Fruit fly (Drosophila melanogaster): Measurements from ENCODE around the gene tty.

tty gene

dm6 chrX:21319202-21319772 is 20.2 kb downstream of the tty start, which contains the start of the genes SLIRP1 and anox (continued):
- TF ChIP-seq da (GFP tag; optimal IDR thresholded peaks at IDR 0.05) (no peak), chif (GFP tag; optimal IDR thresholded peaks at IDR 0.05) (peak; percentile 54 to 79), bcd (GFP tag; optimal IDR thresholded peaks at IDR 0.05) (peak; percentile 90), pfk (GFP tag; optimal IDR thresholded peaks at IDR 0.05) (peak; percentile 9)

DNA sequence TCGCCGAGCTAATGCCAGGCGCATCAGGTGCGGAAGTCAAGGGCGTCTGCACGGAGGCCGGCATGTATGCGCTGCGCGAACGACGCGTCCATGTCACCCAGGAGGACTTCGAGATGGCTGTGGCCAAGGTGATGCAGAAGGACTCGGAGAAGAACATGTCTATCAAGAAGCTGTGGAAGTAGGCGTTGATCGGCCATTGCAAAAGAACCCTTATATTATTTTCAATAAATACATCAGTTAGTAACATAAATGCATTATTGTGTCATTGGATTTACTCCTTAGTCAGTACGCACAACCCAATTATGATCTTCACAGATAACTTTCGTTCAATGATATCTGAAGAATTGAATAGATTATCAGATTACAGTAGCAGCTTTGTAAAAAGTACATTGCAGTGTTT is 22.1 kb downstream of the tty start, which contains the start of gene CG1801:
CG1801 (minus strand) TSS at position 101 of the 400 bp plus-strand sequence.
- TF ChIP-seq zf30C (GFP tag; optimal IDR thresholded peaks at IDR 0.05) (no peak), Rfx (GFP tag; IDR thresholded peaks at IDR 0.05) (no peak), bbx (GFP tag; IDR thresholded peaks at IDR 0.05; ENCODE audit: partially characterized antibody) (0 out of 2 replicates have a peak, but pooled peaks have one; percentile 23), rib (GFP tag; IDR thresholded peaks at IDR 0.05) (no peak), sisA (GFP tag; IDR thresholded peaks at IDR 0.05) (no peak), CG6689 (GFP tag; IDR thresholded peaks at IDR 0.05) (no peak), CG18262 (tag; optimal IDR thresholded peaks at IDR 0.05) (no peak), sens (GFP tag) (peak; percentile 9), Ssrp (tag; optimal IDR thresholded peaks at IDR 0.05) (no peak), lmd (GFP tag; IDR thresholded peaks at IDR 0.05) (no peak), gsb (GFP tag; IDR thresholded peaks at IDR 0.05) (no peak), Dek (tag; optimal IDR thresholded peaks at IDR 0.05) (no peak), dysf (GFP tag; IDR thresholded peaks at IDR 0.05) (no peak)

dm6 chrX:21315852-21316251 is 23.6 kb downstream of the tty start, which contains the start of gene Rpt6:
Gene Rpt6 (plus strand): TSS chrX:21316052.
- peak; percentile 36 for TF ChIP-seq CG4617 (GFP tag; optimal IDR thresholded peaks at IDR 0.05; ENCODE audit: borderline replicate concordance)
- no peak for TF ChIP-seq CG6854 (GFP tag; optimal IDR thresholded peaks at IDR 0.05)
- no peak for TF ChIP-seq sr (GFP tag; IDR thresholded peaks at IDR 0.05)
- no peak for TF ChIP-seq ranshi (GFP tag; IDR thresholded peaks at IDR 0.05)
- TF ChIP-seq E2f2 (GFP tag; IDR thresholded peaks at IDR 0.05), result peak; percentile 69
- no peak for TF ChIP-seq CG18011 (GFP tag; optimal IDR thresholded peaks at IDR 0.05)
- TF ChIP-seq Hmr (GFP tag; optimal IDR thresholded peaks at IDR 0.05), result no peak
- TF ChIP-seq ac (GFP tag; optimal IDR thresholded peaks at IDR 0.05), result no peak
- peak; percentile 79 for TF ChIP-seq hb (GFP tag; IDR thresholded peaks at IDR 0.05; ENCODE audit: partially characterized antibody)
- TF ChIP-seq mld (GFP tag; IDR thresholded peaks at IDR 0.05; ENCODE audit: partially characterized antibody), result peak; percentile 26; the same call in 1 of the 3 replicates
- TF ChIP-seq Doc3 (GFP tag; IDR thresholded peaks at IDR 0.05; ENCODE audit: partially characterized antibody), result peak; percentile 46; the same call in 1 of the 3 replicates
- TF ChIP-seq Nf-YC (tag; optimal IDR thresholded peaks at IDR 0.05), result no peak
- TF ChIP-seq fd102C (GFP tag; optimal IDR thresholded peaks at IDR 0.05), result no peak
- TF ChIP-seq Adf1 (GFP tag; IDR thresholded peaks at IDR 0.05), result no peak
- no peak for TF ChIP-seq CG15073 (GFP tag; optimal IDR thresholded peaks at IDR 0.05)
- TF ChIP-seq Dad (GFP tag; optimal IDR thresholded peaks at IDR 0.05), result no peak
- TF ChIP-seq toy (GFP tag; IDR thresholded peaks at IDR 0.05), result no peak
- TF ChIP-seq B-H1 (GFP tag; IDR thresholded peaks at IDR 0.05), result no peak
- TF ChIP-seq CG42726 (GFP tag; IDR thresholded peaks at IDR 0.05; ENCODE audit: partially characterized antibody), result peak; percentile 44; the same call in 1 of the 2 replicates
- TF ChIP-seq CG14014 (GFP tag; IDR thresholded peaks at IDR 0.05), result no peak
- no peak for TF ChIP-seq CG17361 (GFP tag; IDR thresholded peaks at IDR 0.05)
- no peak for TF ChIP-seq disco-r (GFP tag; optimal IDR thresholded peaks at IDR 0.05)
- no peak for TF ChIP-seq CG3995 (GFP tag; optimal IDR thresholded peaks at IDR 0.05)
- no peak for TF ChIP-seq pan (optimal IDR thresholded peaks at IDR 0.05)
- no peak for TF ChIP-seq pan (GFP tag; optimal IDR thresholded peaks at IDR 0.05 in 1 of 2, IDR thresholded peaks at IDR 0.05 in 1 of 2)
- TF ChIP-seq CG8944 (GFP tag; optimal IDR thresholded peaks at IDR 0.05), result no peak
- no peak for TF ChIP-seq dm (GFP tag; optimal IDR thresholded peaks at IDR 0.05)
- TF ChIP-seq CG2202 (tag; optimal IDR thresholded peaks at IDR 0.05), result no peak
- TF ChIP-seq zen2 (GFP tag; IDR thresholded peaks at IDR 0.05; ENCODE audit: partially characterized antibody), result peak; percentile 66; the same call in 1 of the 3 replicates
- TF ChIP-seq Bdp1 (GFP tag; optimal IDR thresholded peaks at IDR 0.05), result no peak
- TF ChIP-seq sc (optimal IDR thresholded peaks at IDR 0.05), result no peak
- no peak for TF ChIP-seq sc (GFP tag; optimal IDR thresholded peaks at IDR 0.05)
